Worm (Caenorhabditis elegans) whole organism, early embryonic: ENCODE measurements around the gene C03E10.3.

Source experiments
- B0310.2 ChIP-seq: sonication (generic microtip); optimal IDR thresholded peaks from 2 replicates; lab custom pipeline; 2016; ENCODE audit warnings: mild to moderate bottlenecking, missing genetic modification characterization, missing compliant biosample characterization
- F13C5.2 ChIP-seq: sonication (generic microtip); optimal IDR thresholded peaks from 2 replicates; lab custom pipeline; 2017; ENCODE audit warnings: mild to moderate bottlenecking, missing genetic modification characterization, inconsistent platforms, missing compliant biosample characterization
- ama-1 ChIP-seq: fragments of 150-350 bp; optimal IDR thresholded peaks from 2 replicates; lab custom pipeline; 2014
- hnd-1 ChIP-seq: sonication (generic microtip); optimal IDR thresholded peaks from 2 replicates; lab custom pipeline; 2016; ENCODE audit warnings: missing genetic modification characterization, missing compliant biosample characterization
- scrt-1 ChIP-seq: fragments of 200-800 bp; sonication (Bioruptor generic); IDR thresholded peaks from 2 replicates; pipeline ENCODE4 v1.3.6; 2022; ENCODE audit warnings: missing genetic modification characterization, missing compliant biosample characterization
- tra-4 ChIP-seq: sonication (generic microtip); optimal IDR thresholded peaks from 2 replicates; lab custom pipeline; 2017; ENCODE audit warnings: missing genetic modification characterization, missing compliant biosample characterization

- TF ChIP-seq hnd-1 = no peak
- TF ChIP-seq tra-4 (tag; lab: Kevin White, UChicago) = no peak
- TF ChIP-seq ama-1 (lab: Kevin White, UChicago) = no peak
- no peak for TF ChIP-seq scrt-1
- TF ChIP-seq F13C5.2 = no peak
- TF ChIP-seq B0310.2 = no peak
These were observed 15.2 kb upstream of the C03E10.3 start, which contains the start of gene clec-222 for ce11 chrV:11271051-11271450.
